Fruit fly (Drosophila melanogaster) Kc167 (cell line): ENCODE results near the gene pigeon.

ENCODE experiments used
- Sin3A ChIP-seq: fragments of >200 bp; optimal IDR thresholded peaks from 2 replicates; lab custom pipeline; 2018; ENCODE audit warnings: missing external identifiers
- h ChIP-seq: fragments of >200 bp; optimal IDR thresholded peaks from 3 replicates; lab custom pipeline; 2018; ENCODE audit warnings: missing external identifiers
- insv ChIP-seq: fragments of >200 bp; optimal IDR thresholded peaks from 3 replicates; lab custom pipeline; 2018; ENCODE audit warnings: missing external identifiers
- psq ChIP-seq: fragments of >200 bp; optimal IDR thresholded peaks from 2 replicates; lab custom pipeline; 2017; ENCODE audit warnings: missing external identifiers
- ttk ChIP-seq: sonication (Bioruptor generic); optimal IDR thresholded peaks from 2 replicates; lab custom pipeline; 2017; ENCODE audit warnings: missing external identifiers

dm6 chr2L:19168095-19168697, 17.6 kb upstream of the pigeon start:
- no peak for TF ChIP-seq psq (lab: Kevin White, UChicago)
- TF ChIP-seq ttk (lab: Kevin White, UChicago), result no peak
- no peak for TF ChIP-seq Sin3A
- TF ChIP-seq insv (lab: Kevin White, UChicago), result no peak
- TF ChIP-seq h (lab: Kevin White, UChicago), result no peak
